Worm (Caenorhabditis elegans) whole organism, late embryonic: ENCODE results near the gene C15F1.8.

Source experiments
- C08G9.2 ChIP-seq: sonication (generic microtip); optimal IDR thresholded peaks from 2 replicates; lab custom pipeline; 2016; ENCODE audit warnings: mild to moderate bottlenecking, missing genetic modification characterization, moderate library complexity, missing compliant biosample characterization
- C38D4.7 ChIP-seq: fragments of 200-800 bp; sonication (Bioruptor generic); optimal IDR thresholded peaks from 2 replicates; lab custom pipeline; 2018; ENCODE audit warnings: mild to moderate bottlenecking, missing genetic modification characterization, moderate library complexity, missing compliant biosample characterization
- F13H6.1 ChIP-seq: sonication (generic microtip); optimal IDR thresholded peaks from 2 replicates; lab custom pipeline; 2016; ENCODE audit warnings: missing genetic modification characterization, missing compliant biosample characterization
- K02D7.2 ChIP-seq: sonication (generic microtip); optimal IDR thresholded peaks from 2 replicates; lab custom pipeline; 2017; ENCODE audit warnings: mild to moderate bottlenecking, missing genetic modification characterization, missing compliant biosample characterization
- K09A11.1 ChIP-seq: sonication (generic microtip); optimal IDR thresholded peaks from 2 replicates; lab custom pipeline; 2017; ENCODE audit warnings: antibody characterized with exemption, mild to moderate bottlenecking, missing genetic modification characterization, missing compliant biosample characterization; ENCODE audit not compliant: insufficient read depth
- Y22D7AL.16 ChIP-seq: sonication (generic microtip); optimal IDR thresholded peaks from 2 replicates; lab custom pipeline; 2016; ENCODE audit warnings: missing genetic modification characterization, missing compliant biosample characterization
- ahr-1 ChIP-seq: sonication (generic microtip); optimal IDR thresholded peaks from 2 replicates; lab custom pipeline; 2016; ENCODE audit warnings: missing genetic modification characterization, missing compliant biosample characterization
- ceh-14 ChIP-seq: sonication (generic microtip); optimal IDR thresholded peaks from 2 replicates; lab custom pipeline; 2016; ENCODE audit warnings: missing genotype, missing genetic modification characterization, missing compliant biosample characterization
- ceh-18 ChIP-seq: sonication (generic microtip); optimal IDR thresholded peaks from 2 replicates; lab custom pipeline; 2016; ENCODE audit warnings: missing genetic modification characterization, missing compliant biosample characterization
- ceh-19 ChIP-seq: fragments of 200-800 bp; sonication (Bioruptor generic); optimal IDR thresholded peaks from 2 replicates; lab custom pipeline; 2018; ENCODE audit warnings: mild to moderate bottlenecking, missing genetic modification characterization, missing compliant biosample characterization
- ceh-2 ChIP-seq: sonication (generic microtip); optimal IDR thresholded peaks from 2 replicates; lab custom pipeline; 2016; ENCODE audit warnings: missing genotype, missing genetic modification characterization, missing compliant biosample characterization
- ceh-22 ChIP-seq: sonication (generic microtip); optimal IDR thresholded peaks from 2 replicates; lab custom pipeline; 2017; ENCODE audit warnings: missing biosample characterization, missing genetic modification characterization
- ceh-24 ChIP-seq: sonication (generic microtip); optimal IDR thresholded peaks from 2 replicates; lab custom pipeline; 2016; ENCODE audit warnings: mild to moderate bottlenecking, missing genetic modification characterization, missing compliant biosample characterization
- ceh-30 ChIP-seq: fragments of 150-350 bp; optimal IDR thresholded peaks from 2 replicates; lab custom pipeline; 2014; ENCODE audit warnings: missing biosample characterization, missing genetic modification characterization
- ceh-31 ChIP-seq: sonication (generic microtip); optimal IDR thresholded peaks from 2 replicates; lab custom pipeline; 2016; ENCODE audit warnings: missing genetic modification characterization, missing compliant biosample characterization
- ceh-45 ChIP-seq: fragments of 200-800 bp; sonication (Bioruptor generic); IDR thresholded peaks from 2 replicates; pipeline ENCODE4 v1.3.6; 2022; ENCODE audit warnings: missing genetic modification reagents, missing genetic modification characterization, missing compliant biosample characterization
- ceh-48 ChIP-seq: sonication (generic microtip); optimal IDR thresholded peaks from 2 replicates; lab custom pipeline; 2016; ENCODE audit warnings: missing genetic modification characterization, inconsistent platforms, missing compliant biosample characterization
- ceh-6 ChIP-seq: fragments of 200-800 bp; sonication (Bioruptor generic); optimal IDR thresholded peaks from 2 replicates; lab custom pipeline; 2018; ENCODE audit warnings: mild to moderate bottlenecking, missing genetic modification characterization, missing compliant biosample characterization
- ceh-9 ChIP-seq: sonication (generic microtip); optimal IDR thresholded peaks from 2 replicates; lab custom pipeline; 2016; ENCODE audit warnings: mild to moderate bottlenecking, missing genetic modification characterization, inconsistent platforms, missing compliant biosample characterization
- che-1 ChIP-seq: sonication (generic microtip); optimal IDR thresholded peaks from 2 replicates; lab custom pipeline; 2016; ENCODE audit warnings: mild to moderate bottlenecking, missing genetic modification characterization, missing compliant biosample characterization
- dve-1 ChIP-seq: sonication (generic microtip); optimal IDR thresholded peaks from 2 replicates; lab custom pipeline; 2017; ENCODE audit warnings: antibody characterized with exemption, mild to moderate bottlenecking, missing genetic modification characterization, missing compliant biosample characterization
- ets-4 ChIP-seq: sonication (generic microtip); optimal IDR thresholded peaks from 2 replicates; lab custom pipeline; 2016; ENCODE audit warnings: missing genetic modification characterization, missing compliant biosample characterization
- eyg-1 ChIP-seq: sonication (generic microtip); optimal IDR thresholded peaks from 2 replicates; lab custom pipeline; 2016; ENCODE audit warnings: missing genotype, missing genetic modification characterization, missing compliant biosample characterization
- fax-1 ChIP-seq: sonication (generic microtip); optimal IDR thresholded peaks from 2 replicates; lab custom pipeline; 2016; ENCODE audit warnings: missing genotype, missing genetic modification characterization, missing compliant biosample characterization
- fkh-10 ChIP-seq: fragments of 150-350 bp; optimal IDR thresholded peaks from 2 replicates; lab custom pipeline; 2014; ENCODE audit warnings: missing biosample characterization, missing genetic modification reagents, missing genetic modification characterization
- fkh-6 ChIP-seq: sonication (generic microtip); optimal IDR thresholded peaks from 2 replicates; lab custom pipeline; 2016; ENCODE audit warnings: missing genetic modification characterization, missing compliant biosample characterization
- gmeb-2 ChIP-seq: sonication (generic microtip); optimal IDR thresholded peaks from 2 replicates; lab custom pipeline; 2016; ENCODE audit warnings: missing genetic modification characterization, inconsistent platforms, missing compliant biosample characterization
- hlh-13 ChIP-seq: fragments of 200-800 bp; sonication (Bioruptor generic); optimal IDR thresholded peaks from 2 replicates; lab custom pipeline; 2018; ENCODE audit warnings: mild to moderate bottlenecking, missing genetic modification characterization, missing compliant biosample characterization
- hlh-15 ChIP-seq: sonication (generic microtip); optimal IDR thresholded peaks from 2 replicates; lab custom pipeline; 2016; ENCODE audit warnings: missing genetic modification characterization, missing compliant biosample characterization
- hlh-30 ChIP-seq: sonication (generic microtip); optimal IDR thresholded peaks from 2 replicates; lab custom pipeline; 2017; ENCODE audit warnings: antibody characterized with exemption, missing genetic modification characterization, missing compliant biosample characterization; ENCODE audit not compliant: insufficient read depth
- hlh-6 ChIP-seq: sonication (generic microtip); optimal IDR thresholded peaks from 2 replicates; lab custom pipeline; 2016; ENCODE audit warnings: missing genotype, missing genetic modification characterization, missing compliant biosample characterization
- hlh-8 ChIP-seq: sonication (generic microtip); optimal IDR thresholded peaks from 2 replicates; lab custom pipeline; 2016; ENCODE audit warnings: missing genotype, missing genetic modification characterization, missing compliant biosample characterization
- madf-2 ChIP-seq: sonication (generic microtip); optimal IDR thresholded peaks from 2 replicates; lab custom pipeline; 2017; ENCODE audit warnings: missing genetic modification characterization, missing compliant biosample characterization
- mec-3 ChIP-seq: sonication (generic microtip); optimal IDR thresholded peaks from 2 replicates; lab custom pipeline; 2016; ENCODE audit warnings: borderline replicate concordance, missing genetic modification characterization, missing compliant biosample characterization
- npax-4 ChIP-seq: sonication (generic microtip); optimal IDR thresholded peaks from 2 replicates; lab custom pipeline; 2016; ENCODE audit warnings: missing genetic modification characterization, missing compliant biosample characterization
- odd-2 ChIP-seq: sonication (generic microtip); optimal IDR thresholded peaks from 2 replicates; lab custom pipeline; 2017; ENCODE audit warnings: antibody characterized with exemption, mild to moderate bottlenecking, missing genetic modification characterization, missing compliant biosample characterization
- pat-9 ChIP-seq: fragments of 200-800 bp; sonication (Bioruptor generic); optimal IDR thresholded peaks from 2 replicates; lab custom pipeline; 2018; ENCODE audit warnings: mild to moderate bottlenecking, missing genetic modification characterization, moderate library complexity, missing compliant biosample characterization
- pha-4 ChIP-seq: fragments of 150-350 bp; optimal IDR thresholded peaks from 2 replicates; lab custom pipeline; 2018; ENCODE audit warnings: missing biosample characterization, missing genetic modification reagents, missing genetic modification characterization
- pros-1 ChIP-seq: fragments of 150-350 bp; optimal IDR thresholded peaks from 2 replicates; lab custom pipeline; 2014; ENCODE audit warnings: missing biosample characterization, missing genetic modification reagents, missing genetic modification characterization
- ref-2 ChIP-seq: sonication (generic microtip); optimal IDR thresholded peaks from 2 replicates; lab custom pipeline; 2016; ENCODE audit warnings: missing genetic modification characterization, missing compliant biosample characterization
- rnt-1 ChIP-seq: sonication (generic microtip); optimal IDR thresholded peaks from 2 replicates; lab custom pipeline; 2016; ENCODE audit warnings: missing genetic modification characterization, missing compliant biosample characterization
- sdc-2 ChIP-seq: sonication (generic microtip); optimal IDR thresholded peaks from 2 replicates; lab custom pipeline; 2016; ENCODE audit warnings: missing genotype, missing genetic modification characterization, missing compliant biosample characterization
- sox-2 ChIP-seq: fragments of 200-800 bp; sonication (Bioruptor generic); IDR thresholded peaks from 2 replicates; pipeline ENCODE4 v1.3.6; 2022; ENCODE audit warnings: missing genetic modification reagents, missing genetic modification characterization, missing compliant biosample characterization
- sox-4 ChIP-seq: sonication (generic microtip); optimal IDR thresholded peaks from 2 replicates; lab custom pipeline; 2017; ENCODE audit warnings: mild to moderate bottlenecking, missing genetic modification characterization, inconsistent platforms, missing compliant biosample characterization
- syd-9 ChIP-seq: sonication (generic microtip); optimal IDR thresholded peaks from 2 replicates; lab custom pipeline; 2016; ENCODE audit warnings: mild to moderate bottlenecking, missing genetic modification characterization, moderate library complexity, missing compliant biosample characterization
- tbx-2 ChIP-seq: sonication (generic microtip); optimal IDR thresholded peaks from 2 replicates; lab custom pipeline; 2016; ENCODE audit warnings: missing genetic modification characterization, missing compliant biosample characterization
- ttx-3 ChIP-seq: sonication (generic microtip); optimal IDR thresholded peaks from 2 replicates; lab custom pipeline; 2016; ENCODE audit warnings: missing genetic modification reagents, missing genetic modification characterization, missing compliant biosample characterization
- unc-3 ChIP-seq, 2 experiments: fragments of 200-800 bp in 1 of 2; sonication (Bioruptor generic) in 1 of 2; sonication (generic microtip) in 1 of 2; conservative IDR thresholded peaks in 1 of 2; optimal IDR thresholded peaks in 1 of 2; 2 replicates each; pipeline versions ENCODE4 v1.3.6 to Lab custom; 2016 to 2022; ENCODE audit warnings: missing compliant biosample characterization in 2 of 2, missing genetic modification characterization in 2 of 2, missing genetic modification reagents in 1 of 2
- unc-42 ChIP-seq: sonication (generic microtip); optimal IDR thresholded peaks from 2 replicates; lab custom pipeline; 2016; ENCODE audit warnings: missing genotype, missing genetic modification characterization, missing compliant biosample characterization
- unc-55 ChIP-seq: sonication (generic microtip); optimal IDR thresholded peaks from 2 replicates; lab custom pipeline; 2017; ENCODE audit warnings: missing biosample characterization, missing genetic modification reagents, missing genetic modification characterization
- unc-86 ChIP-seq: sonication (generic microtip); optimal IDR thresholded peaks from 2 replicates; lab custom pipeline; 2016; ENCODE audit warnings: missing genetic modification characterization, missing compliant biosample characterization
- zip-5 ChIP-seq: sonication (generic microtip); optimal IDR thresholded peaks from 2 replicates; lab custom pipeline; 2016; ENCODE audit warnings: missing genetic modification characterization, missing compliant biosample characterization

The C15F1.8 gene

ce11 chrII:6951250-6951806, 26.3 kb downstream of the C15F1.8 start, which contains the start of the genes malt-1 and ceh-38:
Gene malt-1 (minus strand): TSS chrII:6951300.
Gene ceh-38 (plus strand): TSS chrII:6951526.
- TF ChIP-seq unc-3 (GFP tag; conservative IDR thresholded peaks at IDR 0.05; lab: Robert Waterston, UW), result no peak
- TF ChIP-seq unc-3 (tag; optimal IDR thresholded peaks at IDR 0.05; lab: Kevin White, UChicago), result no peak
- no peak for TF ChIP-seq fkh-6
- no peak for TF ChIP-seq hlh-13
- peak; percentile 80 for TF ChIP-seq ceh-18 (tag; lab: Kevin White, UChicago)
- no peak for TF ChIP-seq ceh-22
- TF ChIP-seq npax-4 (tag; lab: Kevin White, UChicago), result no peak
- no peak for TF ChIP-seq F13H6.1 (tag; lab: Kevin White, UChicago)
- TF ChIP-seq ceh-9 (tag; lab: Kevin White, UChicago), result no peak
- no peak for TF ChIP-seq ceh-30 (tag; lab: Kevin White, UChicago)
- no peak for TF ChIP-seq K09A11.1
- peak; percentile 68 for TF ChIP-seq dve-1 (tag; lab: Kevin White, UChicago)
- no peak for TF ChIP-seq che-1 (tag; lab: Kevin White, UChicago)
- TF ChIP-seq ets-4 (tag; lab: Kevin White, UChicago), result peak; percentile 19
- no peak for TF ChIP-seq ahr-1 (tag; lab: Kevin White, UChicago)
- TF ChIP-seq ceh-19, result peak; percentile 56
- no peak for TF ChIP-seq mec-3 (tag; lab: Kevin White, UChicago)
- peak; percentile 56 for TF ChIP-seq ceh-2 (tag; lab: Kevin White, UChicago)
- TF ChIP-seq fax-1, result no peak
- peak; percentile 3 for TF ChIP-seq fkh-10
- peak; percentile 72 for TF ChIP-seq pros-1 (tag; lab: Kevin White, UChicago)
- no peak for TF ChIP-seq sox-2 (GFP tag; lab: Robert Waterston, UW)
- TF ChIP-seq ceh-48 (tag; lab: Kevin White, UChicago), result peak; percentile 100
- no peak for TF ChIP-seq zip-5 (tag; lab: Kevin White, UChicago)
- no peak for TF ChIP-seq odd-2 (tag; lab: Kevin White, UChicago)
- no peak for TF ChIP-seq Y22D7AL.16 (tag; lab: Kevin White, UChicago)
- no peak for TF ChIP-seq sox-4 (tag; lab: Kevin White, UChicago)
- TF ChIP-seq ttx-3, result no peak
- peak; percentile 51 for TF ChIP-seq rnt-1
- TF ChIP-seq sdc-2 (tag; lab: Kevin White, UChicago), result no peak
- TF ChIP-seq hlh-30 (tag; lab: Kevin White, UChicago), result peak; percentile 92
- peak; percentile 36 for TF ChIP-seq ceh-14 (tag; lab: Kevin White, UChicago)
- no peak for TF ChIP-seq hlh-6 (tag; lab: Kevin White, UChicago)
- no peak for TF ChIP-seq C08G9.2 (tag; lab: Kevin White, UChicago)
- no peak for TF ChIP-seq syd-9
- peak; percentile 77 for TF ChIP-seq ref-2 (tag; lab: Kevin White, UChicago)
- peak; percentile 91 for TF ChIP-seq ceh-31 (tag; lab: Kevin White, UChicago)
- TF ChIP-seq unc-42, result peak; percentile 86
- TF ChIP-seq ceh-24 (tag; lab: Kevin White, UChicago), result no peak
- TF ChIP-seq unc-86, result peak; percentile 47
- TF ChIP-seq eyg-1 (tag; lab: Kevin White, UChicago), result no peak
- no peak for TF ChIP-seq C38D4.7 (GFP tag; lab: Kevin White, UChicago)
- TF ChIP-seq gmeb-2 (tag; lab: Kevin White, UChicago), result no peak
- TF ChIP-seq hlh-8 (tag; lab: Kevin White, UChicago), result peak; percentile 19
- TF ChIP-seq hlh-15 (tag; lab: Kevin White, UChicago), result no peak
- no peak for TF ChIP-seq pha-4
- no peak for TF ChIP-seq pat-9 (tag; lab: Kevin White, UChicago)
- peak; percentile 20 for TF ChIP-seq madf-2 (tag; lab: Kevin White, UChicago)
- no peak for TF ChIP-seq ceh-45 (GFP tag; lab: Robert Waterston, UW)
- peak; percentile 84 for TF ChIP-seq tbx-2 (tag; lab: Kevin White, UChicago)
- peak; percentile 82 for TF ChIP-seq unc-55 (GFP tag; lab: Kevin White, UChicago)
- TF ChIP-seq ceh-6 (GFP tag; lab: Kevin White, UChicago), result peak; percentile 47
- TF ChIP-seq K02D7.2 (tag; lab: Kevin White, UChicago), result no peak
